Fruit fly (Drosophila melanogaster): Measurements from ENCODE around the gene Ifrd1.

Gene Ifrd1

DNA sequence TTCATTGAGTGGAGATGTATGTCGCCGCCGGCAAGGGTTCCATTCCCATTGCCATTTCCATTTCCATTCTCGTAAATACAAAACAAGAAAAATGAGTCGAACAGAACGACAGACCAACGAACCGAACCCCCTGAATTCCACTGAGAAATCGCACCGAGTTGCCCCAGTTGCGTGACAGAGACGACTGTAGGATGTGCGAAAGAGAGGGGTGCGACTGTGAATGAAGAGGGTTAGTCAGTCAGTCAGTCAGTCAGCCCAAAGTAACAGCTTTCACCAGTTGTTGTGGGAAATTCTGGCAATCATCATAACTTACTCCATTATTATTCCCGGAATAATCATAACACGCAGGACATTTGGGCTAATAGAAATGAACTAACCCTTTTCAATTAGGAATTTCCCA is 24.0 kb upstream of the Ifrd1 start:
- TF ChIP-seq usp (GFP tag; optimal IDR thresholded peaks at IDR 0.05) (no peak), EcR (GFP tag; optimal IDR thresholded peaks at IDR 0.05) (no peak), pan (optimal IDR thresholded peaks at IDR 0.05) (no peak), Dll (optimal IDR thresholded peaks at IDR 0.05) (no peak), psq (optimal IDR thresholded peaks at IDR 0.05) (no peak), CG8478 (optimal IDR thresholded peaks at IDR 0.05) (no peak)

DNA sequence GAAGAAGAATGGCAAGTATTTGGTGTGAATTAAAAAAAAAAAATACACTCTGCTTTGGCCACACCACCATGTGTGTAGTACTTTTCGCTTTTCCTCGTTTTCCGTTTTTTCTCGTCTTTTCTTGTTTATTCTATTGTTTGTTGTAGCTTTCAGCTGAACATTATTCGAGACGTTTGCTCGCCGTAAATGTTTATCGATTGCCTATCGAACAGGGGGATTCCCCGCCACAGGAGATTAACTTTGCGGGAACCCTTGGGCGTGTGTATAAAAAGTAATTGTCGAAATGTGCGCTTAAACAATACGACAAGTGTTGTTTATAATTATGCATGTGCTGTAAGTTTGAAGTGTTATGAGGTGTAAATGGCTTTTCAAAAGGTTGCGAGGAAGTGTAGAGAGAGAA is 23.4 kb upstream of the Ifrd1 start:
- TF ChIP-seq CG8478 (optimal IDR thresholded peaks at IDR 0.05) = no peak
- TF ChIP-seq psq (optimal IDR thresholded peaks at IDR 0.05) = no peak
- TF ChIP-seq Dll (optimal IDR thresholded peaks at IDR 0.05) = no peak
- TF ChIP-seq usp (GFP tag; optimal IDR thresholded peaks at IDR 0.05) = no peak
- no peak for TF ChIP-seq pan (optimal IDR thresholded peaks at IDR 0.05)
- no peak for TF ChIP-seq EcR (GFP tag; optimal IDR thresholded peaks at IDR 0.05)

DNA sequence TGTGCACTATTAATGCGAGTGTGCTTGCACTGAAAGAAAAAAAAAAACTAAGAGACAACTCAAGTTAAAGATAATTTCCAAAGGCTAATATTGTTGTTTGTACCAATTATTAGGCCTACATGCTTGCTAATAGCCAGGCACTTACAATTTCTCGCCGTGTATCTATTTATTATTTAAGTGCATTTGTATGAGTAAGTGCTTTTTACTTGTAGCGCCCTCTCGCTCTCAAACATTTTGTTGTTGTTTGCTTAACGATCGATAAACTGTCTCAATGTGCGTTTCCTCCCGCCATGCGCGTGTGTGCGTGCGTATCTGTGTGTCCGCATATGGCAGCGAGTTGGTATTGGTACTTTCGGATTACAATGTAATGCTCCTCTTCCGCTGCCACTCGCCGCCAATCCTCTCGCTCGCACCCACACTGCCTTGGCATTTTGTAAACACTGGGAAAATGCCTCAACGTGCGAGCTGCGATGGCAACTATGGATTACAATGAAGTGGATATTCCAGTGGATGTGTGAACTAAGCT is 22.8 kb upstream of the Ifrd1 start:
- TF ChIP-seq Dll (optimal IDR thresholded peaks at IDR 0.05) (no peak), psq (optimal IDR thresholded peaks at IDR 0.05) (no peak), CG8478 (optimal IDR thresholded peaks at IDR 0.05) (no peak), EcR (GFP tag; optimal IDR thresholded peaks at IDR 0.05) (no peak), pan (optimal IDR thresholded peaks at IDR 0.05) (no peak), usp (GFP tag; optimal IDR thresholded peaks at IDR 0.05) (no peak)

DNA sequence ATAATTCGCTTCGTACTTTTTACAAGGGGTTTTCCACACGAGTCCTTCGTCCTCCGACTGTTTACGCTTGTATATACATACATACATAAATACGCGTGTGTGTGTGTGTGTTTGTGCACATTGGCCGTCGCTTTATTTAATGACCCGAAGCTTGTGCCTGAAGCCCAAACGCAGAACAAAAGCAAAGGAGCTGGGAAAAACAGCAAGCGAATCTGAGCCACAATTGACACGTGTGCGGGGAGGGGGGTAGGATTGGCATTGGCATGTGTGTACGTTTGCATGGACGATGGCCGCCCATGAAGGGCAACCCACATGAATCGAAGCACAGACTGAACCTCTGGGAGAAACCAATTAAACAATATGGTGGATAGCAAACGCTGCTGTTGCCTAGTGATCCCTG is 20.1 kb upstream of the Ifrd1 start:
- TF ChIP-seq EcR (GFP tag; optimal IDR thresholded peaks at IDR 0.05) (no peak), Dll (optimal IDR thresholded peaks at IDR 0.05) (no peak), psq (optimal IDR thresholded peaks at IDR 0.05) (no peak), CG8478 (optimal IDR thresholded peaks at IDR 0.05) (no peak), usp (GFP tag; optimal IDR thresholded peaks at IDR 0.05) (no peak), pan (optimal IDR thresholded peaks at IDR 0.05) (no peak)

DNA sequence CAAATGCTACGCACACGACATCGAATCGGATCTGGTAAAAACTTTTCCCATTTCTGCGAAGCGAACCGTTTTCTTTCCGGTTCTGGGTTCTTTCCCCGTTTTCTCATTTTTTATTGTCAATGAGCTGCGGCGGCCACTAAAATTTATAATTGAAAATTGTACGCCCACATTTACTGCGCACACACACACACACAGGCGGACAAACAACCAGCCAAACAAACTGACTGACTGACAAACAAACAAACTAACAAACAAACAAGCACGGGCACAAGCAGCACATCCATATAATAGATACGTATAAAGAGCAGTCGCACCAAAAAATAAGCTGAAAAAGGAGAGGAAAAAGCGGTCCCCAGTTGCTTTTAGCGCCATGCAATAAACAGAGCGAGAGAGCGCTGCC is 16.9 kb upstream of the Ifrd1 start:
- TF ChIP-seq pan (optimal IDR thresholded peaks at IDR 0.05) (no peak), psq (optimal IDR thresholded peaks at IDR 0.05) (no peak), EcR (GFP tag; optimal IDR thresholded peaks at IDR 0.05) (no peak), Dll (optimal IDR thresholded peaks at IDR 0.05) (no peak), CG8478 (optimal IDR thresholded peaks at IDR 0.05) (no peak), usp (GFP tag; optimal IDR thresholded peaks at IDR 0.05) (no peak)

DNA sequence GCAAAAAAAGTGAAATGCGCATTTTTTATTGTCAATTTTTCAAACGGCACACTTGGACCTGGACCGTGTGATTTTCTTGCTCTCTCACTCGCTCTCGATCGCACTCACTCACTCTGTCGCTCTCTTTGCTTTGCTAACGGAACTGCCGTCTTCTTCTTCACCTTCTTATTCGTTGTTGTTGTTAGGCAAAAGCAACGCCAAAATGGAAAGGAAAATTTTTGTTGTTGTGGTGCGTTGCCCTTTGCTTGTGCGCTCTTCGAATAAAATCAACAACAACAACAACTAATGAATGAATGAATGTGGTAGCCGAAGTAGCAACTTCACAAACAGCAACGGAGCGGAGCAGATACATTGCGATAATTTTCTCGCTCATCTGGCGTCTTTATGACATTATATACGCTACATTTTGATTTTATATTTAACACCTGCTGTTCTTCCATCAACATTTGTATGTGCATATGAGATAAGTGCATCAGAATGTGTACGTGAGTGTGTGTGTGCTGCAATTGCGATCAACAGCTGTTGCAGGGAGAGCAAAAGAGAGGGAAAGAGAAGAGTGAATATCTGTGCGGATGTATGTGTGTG is 14.7 kb upstream of the Ifrd1 start:
- TF ChIP-seq usp (GFP tag; optimal IDR thresholded peaks at IDR 0.05) (no peak), EcR (GFP tag; optimal IDR thresholded peaks at IDR 0.05) (peak in 1 of 2 experiments; percentile 78), Dll (optimal IDR thresholded peaks at IDR 0.05) (no peak), CG8478 (optimal IDR thresholded peaks at IDR 0.05) (no peak), psq (optimal IDR thresholded peaks at IDR 0.05) (no peak), pan (optimal IDR thresholded peaks at IDR 0.05) (no peak)

DNA sequence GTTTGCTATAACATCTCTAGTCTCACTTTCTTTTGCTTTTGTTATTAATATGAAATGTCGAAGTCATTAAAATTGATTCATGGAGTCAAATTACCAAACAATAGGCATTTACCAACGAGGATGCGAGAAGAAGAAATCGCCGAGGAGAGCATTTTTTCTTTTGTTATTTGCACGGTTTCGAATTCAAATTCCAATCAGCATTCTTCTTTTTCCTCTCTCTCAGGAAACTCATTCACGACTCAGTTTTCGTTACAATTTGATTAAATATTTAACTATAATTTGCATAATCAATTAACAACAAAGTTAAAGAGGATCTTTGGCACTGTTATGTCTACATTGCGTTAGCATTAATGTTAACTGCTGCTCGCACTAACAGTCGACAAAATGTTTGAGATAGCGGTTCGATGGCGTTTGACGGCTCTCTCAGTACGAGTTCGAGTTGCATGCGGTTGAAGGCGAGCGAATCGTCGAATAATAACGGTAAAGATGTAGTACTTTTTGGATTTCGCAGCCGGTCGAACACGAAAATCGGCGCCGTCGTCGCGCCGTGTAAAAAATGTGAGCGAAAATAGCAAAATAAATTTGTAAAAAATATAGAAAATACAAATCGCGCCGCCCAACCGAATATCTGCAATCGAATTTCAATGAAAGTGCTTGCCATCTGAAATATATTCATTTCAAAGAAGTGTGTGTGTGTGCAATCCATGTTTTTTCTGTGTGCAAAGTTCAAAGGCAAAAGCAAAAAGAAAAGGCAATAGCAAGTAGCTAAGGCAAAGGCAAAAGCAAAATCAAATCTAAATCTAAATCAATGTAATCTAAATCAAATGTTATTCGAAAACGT is 13.7 kb upstream of the Ifrd1 start:
- TF ChIP-seq usp (GFP tag; optimal IDR thresholded peaks at IDR 0.05) (no peak), EcR (GFP tag; optimal IDR thresholded peaks at IDR 0.05) (no peak), psq (optimal IDR thresholded peaks at IDR 0.05) (no peak), CG8478 (optimal IDR thresholded peaks at IDR 0.05) (no peak), Dll (optimal IDR thresholded peaks at IDR 0.05) (no peak), pan (optimal IDR thresholded peaks at IDR 0.05) (no peak)

DNA sequence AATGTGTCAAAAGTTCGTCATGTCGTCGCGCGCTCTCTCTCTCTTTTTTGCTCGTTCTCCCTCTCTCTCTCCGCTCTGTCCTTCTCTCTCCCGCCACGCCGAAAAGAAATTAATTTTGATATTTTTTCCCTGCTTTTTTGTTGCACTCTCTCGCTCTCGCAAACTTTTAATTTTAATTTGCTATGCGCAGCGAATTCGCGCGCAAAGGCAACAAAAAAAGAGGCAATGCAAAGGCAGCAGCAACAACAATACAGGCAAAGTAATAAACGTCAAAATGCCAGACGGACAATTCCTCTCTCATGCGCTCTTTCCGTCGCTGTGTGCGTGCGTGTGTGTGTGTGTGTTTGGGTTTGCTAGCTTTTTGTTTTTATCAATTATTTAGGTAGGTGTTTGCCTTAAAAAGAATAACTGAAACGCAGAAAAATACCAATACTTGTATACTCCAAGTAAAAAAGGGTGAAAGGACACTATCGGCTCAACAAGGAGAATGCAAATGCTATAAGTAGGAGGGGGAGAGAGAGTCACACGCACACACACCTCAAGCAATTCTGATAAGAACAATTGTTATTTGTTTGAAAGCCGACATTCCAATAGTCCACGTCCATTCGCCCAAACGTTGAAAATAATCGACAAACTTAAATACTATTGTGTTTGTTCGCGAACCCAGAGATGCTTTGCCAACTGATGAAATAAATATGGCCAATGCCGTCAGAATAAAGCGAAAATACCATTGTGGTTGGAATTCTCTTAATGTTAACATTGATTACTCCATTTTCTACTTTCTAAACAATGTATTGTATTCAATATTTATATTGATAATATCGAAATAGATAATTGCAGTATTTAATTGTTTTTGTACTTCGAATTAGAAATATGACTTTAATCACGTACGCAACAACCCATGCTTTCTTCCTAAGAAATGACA is 12.6 kb upstream of the Ifrd1 start:
- TF ChIP-seq EcR (GFP tag; optimal IDR thresholded peaks at IDR 0.05) (no peak), psq (optimal IDR thresholded peaks at IDR 0.05) (no peak), CG8478 (optimal IDR thresholded peaks at IDR 0.05) (no peak), usp (GFP tag; optimal IDR thresholded peaks at IDR 0.05) (no peak), pan (optimal IDR thresholded peaks at IDR 0.05) (no peak), Dll (optimal IDR thresholded peaks at IDR 0.05) (peak; percentile 80)

DNA sequence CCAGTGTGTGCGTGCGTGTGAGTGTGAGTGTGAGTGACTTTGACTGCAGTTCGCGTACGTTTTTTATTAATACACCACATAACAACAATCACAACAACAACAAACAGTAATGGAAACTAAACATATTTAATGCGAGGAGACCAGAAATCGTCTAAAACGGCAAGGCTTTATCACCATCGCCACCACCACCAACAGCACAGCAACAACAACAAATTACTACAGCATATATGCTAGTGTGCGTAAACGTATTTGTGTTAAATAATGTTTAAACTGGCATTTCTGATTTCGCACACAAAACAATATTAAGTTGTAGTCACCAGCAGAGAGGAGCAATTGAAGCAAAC is 11.9 kb upstream of the Ifrd1 start:
- no peak for TF ChIP-seq usp (GFP tag; optimal IDR thresholded peaks at IDR 0.05)
- TF ChIP-seq psq (optimal IDR thresholded peaks at IDR 0.05) = no peak
- no peak for TF ChIP-seq pan (optimal IDR thresholded peaks at IDR 0.05)
- TF ChIP-seq CG8478 (optimal IDR thresholded peaks at IDR 0.05) = peak; percentile 67
- no peak for TF ChIP-seq Dll (optimal IDR thresholded peaks at IDR 0.05)

DNA sequence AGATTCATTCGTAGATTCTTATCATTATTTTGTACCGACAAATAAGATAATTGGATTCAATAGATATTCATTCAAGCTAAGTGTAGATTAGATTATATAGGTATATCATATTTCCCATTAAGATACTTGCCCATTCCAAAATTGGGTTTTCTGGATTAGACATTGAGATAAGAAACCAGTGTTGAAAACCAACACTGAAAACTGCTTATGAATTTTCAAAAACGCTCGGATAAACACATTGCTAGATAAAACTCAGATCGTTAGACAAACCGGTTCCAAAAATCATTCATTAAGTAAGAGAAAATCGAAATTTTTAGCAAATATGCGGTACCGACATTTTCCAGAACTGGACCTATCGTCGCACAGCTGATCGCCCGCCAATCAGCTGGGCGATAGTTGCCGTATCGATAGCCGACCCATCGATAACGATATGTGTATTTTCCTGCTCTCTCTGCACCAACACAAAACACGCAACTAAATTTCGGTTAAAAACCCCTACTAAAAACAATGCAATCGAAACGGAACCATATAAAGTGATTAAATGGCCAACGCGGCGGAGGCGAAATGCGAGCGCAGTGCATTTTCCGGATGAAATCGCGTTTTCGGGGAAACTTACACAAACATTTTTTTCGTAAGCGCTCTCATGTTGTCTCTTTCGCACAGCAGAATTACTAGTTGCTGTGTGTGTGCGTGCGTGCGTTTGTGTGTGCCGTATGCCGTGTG is 11.4 kb upstream of the Ifrd1 start, which contains the start of the genes NTPase and lilli:
NTPase (minus strand) TSS at position 348 of the 723 bp plus-strand sequence.
lilli (plus strand) TSS at position 427 of the 723 bp plus-strand sequence.
- TF ChIP-seq pan (optimal IDR thresholded peaks at IDR 0.05) (no peak), psq (optimal IDR thresholded peaks at IDR 0.05) (no peak), CG8478 (optimal IDR thresholded peaks at IDR 0.05) (no peak), EcR (GFP tag; optimal IDR thresholded peaks at IDR 0.05) (no peak), usp (GFP tag; optimal IDR thresholded peaks at IDR 0.05) (no peak), Dll (optimal IDR thresholded peaks at IDR 0.05) (no peak)
